Worm (Caenorhabditis elegans) whole organism, L4 larva: Measurements from ENCODE around the gene K10B4.3.

Experiments
- F10B5.3 ChIP-seq: sonication (generic microtip); optimal IDR thresholded peaks from 2 replicates; lab custom pipeline; 2016; ENCODE audit warnings: mild to moderate bottlenecking, missing genetic modification characterization, missing compliant biosample characterization
- F26F4.8 ChIP-seq: fragments of 200-800 bp; sonication (Bioruptor generic); conservative IDR thresholded peaks from 2 replicates; pipeline ENCODE4 v1.3.6; 2022; ENCODE audit warnings: missing genetic modification characterization, missing compliant biosample characterization
- ZK546.5 ChIP-seq, 2 experiments: sonication (generic microtip); optimal IDR thresholded peaks; 2 replicates each; lab custom pipeline; 2017; ENCODE audit warnings: missing biosample characterization in 2 of 2, missing genetic modification characterization in 2 of 2
- aha-1 ChIP-seq: fragments of 150-350 bp; peaks from one replicate; lab custom pipeline; 2014; ENCODE audit warnings: missing biosample characterization, missing genetic modification characterization
- ceh-28 ChIP-seq: fragments of 150-350 bp; optimal IDR thresholded peaks from 2 replicates; lab custom pipeline; 2014; ENCODE audit warnings: missing biosample characterization, missing genetic modification reagents, missing genetic modification characterization
- ceh-62 ChIP-seq: sonication (generic microtip); optimal IDR thresholded peaks from 2 replicates; lab custom pipeline; 2017; ENCODE audit warnings: missing biosample characterization, missing genetic modification characterization
- daf-16 ChIP-seq, 3 experiments: sonication (generic microtip); optimal IDR thresholded peaks; 2 replicates each; lab custom pipeline; 2016 to 2017; ENCODE audit warnings: missing genetic modification characterization in 3 of 3, missing genetic modification reagents in 3 of 3, mild to moderate bottlenecking in 2 of 3, missing compliant biosample characterization in 2 of 3, missing biosample characterization in 1 of 3, moderate library complexity in 1 of 3
- dmd-8 ChIP-seq: fragments of 200-800 bp; sonication (Bioruptor generic); IDR thresholded peaks from 2 replicates; pipeline ENCODE4 v1.3.6; 2022; ENCODE audit warnings: missing genetic modification characterization, missing compliant biosample characterization
- dpl-1 ChIP-seq: fragments of 150-350 bp; optimal IDR thresholded peaks from 2 replicates; lab custom pipeline; 2014; ENCODE audit warnings: missing biosample characterization, missing genetic modification reagents, missing genetic modification characterization
- dve-1 ChIP-seq: sonication (generic microtip); optimal IDR thresholded peaks from 2 replicates; lab custom pipeline; 2017; ENCODE audit warnings: antibody characterized with exemption, mild to moderate bottlenecking, missing genetic modification characterization, missing compliant biosample characterization; ENCODE audit not compliant: insufficient read depth
- gei-8 ChIP-seq: fragments of 200-800 bp; sonication (Bioruptor generic); optimal IDR thresholded peaks from 2 replicates; lab custom pipeline; 2018; ENCODE audit warnings: mild to moderate bottlenecking, missing genetic modification characterization, missing compliant biosample characterization
- hlh-11 ChIP-seq: fragments of 200-800 bp; sonication (Bioruptor generic); optimal IDR thresholded peaks from 2 replicates; lab custom pipeline; 2018; ENCODE audit warnings: mild to moderate bottlenecking, missing genetic modification characterization, missing compliant biosample characterization
- hlh-30 ChIP-seq: sonication (generic microtip); optimal IDR thresholded peaks from 2 replicates; lab custom pipeline; 2017; ENCODE audit warnings: antibody characterized with exemption, mild to moderate bottlenecking, missing genetic modification characterization, missing compliant biosample characterization; ENCODE audit not compliant: insufficient read depth
- lin-29 ChIP-seq: fragments of 200-800 bp; sonication (Bioruptor generic); IDR thresholded peaks from 2 replicates; pipeline ENCODE4 v1.3.6; 2022; ENCODE audit warnings: missing genetic modification reagents, missing genetic modification characterization, missing compliant biosample characterization
- mdl-1 ChIP-seq, 2 experiments: fragments of 150-350 bp in 1 of 2; sonication (generic microtip) in 1 of 2; optimal IDR thresholded peaks; 2 replicates each; lab custom pipeline; 2014 to 2017; ENCODE audit warnings: missing biosample characterization in 2 of 2, missing genetic modification characterization in 2 of 2
- mxl-2 ChIP-seq: fragments of 200-800 bp; sonication (Bioruptor generic); conservative IDR thresholded peaks from 2 replicates; pipeline ENCODE4 v1.3.6; 2022; ENCODE audit warnings: missing genetic modification reagents, missing genetic modification characterization, missing compliant biosample characterization
- mxl-3 ChIP-seq: fragments of 200-800 bp; sonication (Bioruptor generic); optimal IDR thresholded peaks from 2 replicates; lab custom pipeline; 2018; ENCODE audit warnings: mild to moderate bottlenecking, missing genetic modification characterization, missing compliant biosample characterization
- nhr-102 ChIP-seq: sonication (generic microtip); optimal IDR thresholded peaks from 2 replicates; lab custom pipeline; 2016; ENCODE audit warnings: mild to moderate bottlenecking, missing genetic modification characterization, moderate library complexity, missing compliant biosample characterization
- nhr-11 ChIP-seq: fragments of 150-350 bp; optimal IDR thresholded peaks from 2 replicates; lab custom pipeline; 2014; ENCODE audit warnings: missing biosample characterization, missing genetic modification characterization
- nhr-25 ChIP-seq: sonication (generic microtip); optimal IDR thresholded peaks from 2 replicates; lab custom pipeline; 2017; ENCODE audit warnings: missing genetic modification characterization, mild to moderate bottlenecking, missing compliant biosample characterization, antibody characterized with exemption, moderate library complexity, borderline replicate concordance; ENCODE audit not compliant: insufficient read depth
- nhr-28 ChIP-seq: fragments of 150-350 bp; optimal IDR thresholded peaks from 2 replicates; lab custom pipeline; 2014; ENCODE audit warnings: missing biosample characterization, missing genetic modification characterization
- nhr-6 ChIP-seq: fragments of 150-350 bp; optimal IDR thresholded peaks from 2 replicates; lab custom pipeline; 2014; ENCODE audit warnings: missing biosample characterization, missing genetic modification characterization
- pqm-1 ChIP-seq: sonication (generic microtip); optimal IDR thresholded peaks from 2 replicates; lab custom pipeline; 2017; ENCODE audit warnings: missing biosample characterization, missing genetic modification characterization
- rbr-2 ChIP-seq: sonication (generic microtip); optimal IDR thresholded peaks from 2 replicates; lab custom pipeline; 2016; ENCODE audit warnings: missing genotype, missing genetic modification characterization, missing compliant biosample characterization
- skn-1 ChIP-seq: fragments of 150-350 bp; optimal IDR thresholded peaks from 2 replicates; lab custom pipeline; 2014; ENCODE audit warnings: missing biosample characterization, missing genetic modification characterization
- snpc-1.2 ChIP-seq: fragments of 200-800 bp; sonication (Bioruptor generic); IDR thresholded peaks from 2 replicates; pipeline ENCODE4 v1.3.6; 2022; ENCODE audit warnings: missing genetic modification reagents, missing genetic modification characterization, missing compliant biosample characterization
- tag-97 ChIP-seq: fragments of 200-800 bp; sonication (Bioruptor generic); IDR thresholded peaks from 2 replicates; pipeline ENCODE4 v1.3.6; 2022; ENCODE audit warnings: missing genetic modification characterization, missing compliant biosample characterization
- unc-62 ChIP-seq, 3 experiments: fragments of 150-350 bp in 1 of 3; sonication (generic microtip); optimal IDR thresholded peaks in 2 of 3; peaks in 1 of 3; 1 replicate in 1 of 3; 2 replicates in 2 of 3; lab custom pipeline; 2014 to 2017; ENCODE audit warnings: missing biosample characterization in 3 of 3, missing genetic modification characterization in 3 of 3, missing genetic modification reagents in 3 of 3, missing genotype in 1 of 3
- zfp-2 ChIP-seq: sonication (generic microtip); optimal IDR thresholded peaks from 2 replicates; lab custom pipeline; 2016; ENCODE audit warnings: mild to moderate bottlenecking, missing genetic modification characterization, missing compliant biosample characterization
- ztf-7 ChIP-seq: fragments of 150-350 bp; optimal IDR thresholded peaks from 2 replicates; lab custom pipeline; 2014; ENCODE audit warnings: missing biosample characterization, missing genetic modification characterization

Gene K10B4.3

DNA sequence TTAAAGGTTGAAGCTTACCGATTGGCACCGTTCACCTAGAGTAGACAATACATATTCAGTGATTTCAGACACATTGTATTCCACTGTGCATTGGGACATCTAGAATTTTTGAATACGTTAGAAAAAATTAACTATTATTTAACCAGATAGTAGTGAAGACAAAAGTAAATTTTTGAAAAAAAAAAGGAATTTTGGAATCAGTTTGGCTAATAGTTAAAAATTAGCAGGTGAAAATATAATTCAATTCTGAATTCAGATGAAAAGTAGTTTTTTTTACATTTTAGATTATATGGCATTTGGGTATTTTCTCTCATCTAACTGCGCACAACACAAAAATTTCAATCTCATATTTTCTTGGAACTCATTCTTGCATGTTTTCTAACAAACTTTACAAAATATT, 3.9 kb upstream of the K10B4.3 start, which contains the start of gene nmur-2:
TSS of gene nmur-2 (minus strand) at position 101 of the 400 bp plus-strand sequence.
- TF ChIP-seq dmd-8 (no peak), lin-29 (GFP tag; lab: Robert Waterston, UW) (no peak), ceh-28 (no peak), mdl-1 (tag; optimal IDR thresholded peaks at IDR 0.05; lab: Kevin White, UChicago) (no peak), zfp-2 (tag; lab: Kevin White, UChicago) (no peak), snpc-1.2 (no peak), nhr-102 (tag; lab: Kevin White, UChicago) (no peak), nhr-11 (tag; lab: Kevin White, UChicago) (no peak), gei-8 (no peak)

DNA sequence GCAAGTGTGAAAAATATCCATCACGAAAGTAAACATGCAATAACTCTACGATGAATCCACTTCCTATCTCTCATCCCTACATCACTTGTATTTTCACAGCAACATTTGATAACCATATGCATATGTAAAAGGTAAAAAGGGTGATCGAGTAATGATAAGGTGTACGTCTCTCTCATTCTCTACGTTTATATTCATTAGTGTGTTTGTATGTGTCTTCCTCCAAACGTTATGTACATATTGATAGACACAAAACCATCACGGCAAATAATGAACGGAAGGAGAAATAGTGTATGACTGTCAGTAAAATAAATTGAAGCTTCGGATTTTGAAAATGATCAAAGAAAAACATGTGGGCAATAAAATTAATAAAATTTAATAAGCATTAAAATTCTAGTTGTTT, 1.5 kb upstream of the K10B4.3 start:
- peak; percentile 78 for TF ChIP-seq nhr-28
- TF ChIP-seq pqm-1 (tag; lab: Kevin White, UChicago): peak; percentile 79
- no peak for TF ChIP-seq ZK546.5 (tag; optimal IDR thresholded peaks at IDR 0.05; lab: Kevin White, UChicago)
- peak; percentile 0 for TF ChIP-seq nhr-6 (tag; lab: Kevin White, UChicago)
- no peak for TF ChIP-seq daf-16 (GFP tag; optimal IDR thresholded peaks at IDR 0.05; lab: Kevin White, UChicago)
- peak; percentile 47 for TF ChIP-seq daf-16 (tag; optimal IDR thresholded peaks at IDR 0.05; lab: Kevin White, UChicago)
- TF ChIP-seq, all 104 proteins: peak for 4

DNA sequence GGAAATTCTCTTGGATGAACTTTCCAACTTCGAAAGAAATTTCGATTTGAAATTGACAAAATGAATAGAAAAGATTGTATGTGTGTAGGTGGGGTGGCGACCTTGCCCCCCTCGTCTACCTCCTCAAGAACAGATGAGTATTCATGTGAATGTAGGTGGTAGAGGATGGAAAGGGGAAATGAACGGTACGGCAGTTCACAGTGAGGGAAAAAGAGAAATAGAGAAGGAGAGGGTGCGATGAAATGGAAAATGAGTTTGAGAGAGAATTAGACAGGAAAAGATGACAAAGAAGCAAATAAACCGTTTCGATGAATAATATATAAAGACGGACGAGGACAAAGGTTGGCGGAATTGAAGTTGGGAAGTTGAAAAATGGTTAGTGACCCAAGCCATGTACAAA, 987 bp upstream of the K10B4.3 start:
- TF ChIP-seq hlh-11 (tag; lab: Kevin White, UChicago) (peak; percentile 11), ztf-7 (tag; lab: Kevin White, UChicago) (no peak), dve-1 (tag; lab: Kevin White, UChicago) (peak; percentile 15), aha-1 (peak; percentile 31), nhr-28 (peak; percentile 9), tag-97 (GFP tag; lab: Robert Waterston, UW) (no peak), hlh-30 (peak; percentile 39)

DNA sequence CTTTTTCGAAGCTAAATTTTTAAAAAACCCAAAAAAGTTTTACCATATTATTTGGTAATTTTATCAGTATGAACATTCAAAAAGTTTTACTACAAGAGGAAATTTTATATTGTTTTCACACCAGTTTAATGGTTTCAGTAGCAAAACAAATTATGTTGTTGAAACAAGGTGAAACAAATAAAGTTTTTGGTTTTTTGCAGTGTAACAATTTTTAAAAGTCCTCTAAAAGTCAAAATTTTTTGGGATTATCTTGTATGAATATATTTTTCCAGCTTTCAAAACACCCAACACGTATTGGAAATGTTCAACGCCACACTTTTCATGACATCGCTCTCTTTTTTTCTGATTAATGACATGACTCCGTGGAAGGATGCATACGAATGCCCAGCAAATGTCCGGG, 4.1 kb downstream of the K10B4.3 start, which contains the start of gene srt-54:
TSS of gene srt-54 (plus strand) at position 301 of the 400 bp plus-strand sequence.
- TF ChIP-seq ceh-62 (tag; lab: Kevin White, UChicago) (no peak), unc-62 (GFP tag; optimal IDR thresholded peaks at IDR 0.05 in 1 of 2; lab: Kevin White, UChicago) (peak in 1 of 2 experiments; percentile 43), unc-62 (tag; optimal IDR thresholded peaks at IDR 0.05; lab: Kevin White, UChicago) (no peak)

DNA sequence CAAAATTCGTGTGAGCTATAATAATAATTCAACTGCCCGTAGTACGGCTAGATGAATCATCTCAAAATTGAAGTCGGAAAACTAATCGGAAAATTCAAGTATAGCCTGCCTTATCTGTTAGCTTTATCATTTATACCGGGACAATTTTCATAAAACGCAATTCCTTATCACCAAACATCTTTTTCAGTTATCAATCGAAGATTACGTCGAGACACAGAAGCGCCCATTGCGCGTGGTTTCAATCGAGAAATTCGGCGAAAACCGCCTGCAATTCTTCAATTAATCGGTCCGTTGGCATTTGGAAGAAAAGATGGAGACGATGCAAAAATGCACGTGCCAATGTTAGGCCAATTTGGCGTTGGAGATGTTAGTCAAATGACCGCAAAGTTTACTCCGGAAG, 8.8 kb downstream of the K10B4.3 start:
- TF ChIP-seq F10B5.3: no peak
- TF ChIP-seq dpl-1 (GFP tag; lab: Kevin White, UChicago): no peak
- no peak for TF ChIP-seq nhr-25 (tag; lab: Kevin White, UChicago)
- TF ChIP-seq skn-1 (tag; lab: Kevin White, UChicago): no peak
- peak; percentile 13 for TF ChIP-seq pqm-1 (tag; lab: Kevin White, UChicago)
- TF ChIP-seq hlh-30: peak; percentile 24
- peak; percentile 3 for TF ChIP-seq hlh-11 (tag; lab: Kevin White, UChicago)
- peak; percentile 60 for TF ChIP-seq mxl-3 (GFP tag; lab: Kevin White, UChicago)
- no peak for TF ChIP-seq rbr-2
- no peak for TF ChIP-seq nhr-28
- no peak for TF ChIP-seq F26F4.8 (GFP tag; lab: Robert Waterston, UW)
- TF ChIP-seq unc-62 (GFP tag; optimal IDR thresholded peaks at IDR 0.05 in 1 of 2; lab: Kevin White, UChicago): peak in 1 of 2 experiments; percentile 71
- no peak for TF ChIP-seq unc-62 (tag; optimal IDR thresholded peaks at IDR 0.05; lab: Kevin White, UChicago)

DNA sequence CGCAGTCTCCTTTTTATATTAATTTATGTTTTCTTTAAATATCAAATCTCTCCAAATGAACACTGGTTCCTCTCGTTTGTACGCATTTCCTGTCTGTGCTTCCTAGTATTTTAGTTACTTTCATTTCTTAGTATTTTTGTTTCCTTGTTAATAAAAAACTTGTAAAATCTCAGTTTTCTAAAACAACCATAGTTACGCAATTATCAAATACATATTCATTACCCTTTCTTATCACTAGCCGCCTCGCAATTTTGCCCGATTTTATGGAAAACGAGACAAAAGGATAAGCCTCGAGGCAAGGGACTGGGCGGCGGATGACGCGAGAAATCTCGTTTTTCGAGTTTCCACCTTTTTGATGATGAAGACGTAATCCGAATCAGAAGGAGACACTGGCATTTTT, 9.8 kb downstream of the K10B4.3 start, which contains the start of gene C50D2.1:
TSS of gene C50D2.1 (plus strand) at position 301 of the 400 bp plus-strand sequence.
- TF ChIP-seq aha-1: peak; percentile 16
- no peak for TF ChIP-seq mxl-2 (GFP tag; lab: Robert Waterston, UW)
